Fruit fly (Drosophila melanogaster): Measurements from ENCODE around the gene CG14671.

CG14671 gene

DNA sequence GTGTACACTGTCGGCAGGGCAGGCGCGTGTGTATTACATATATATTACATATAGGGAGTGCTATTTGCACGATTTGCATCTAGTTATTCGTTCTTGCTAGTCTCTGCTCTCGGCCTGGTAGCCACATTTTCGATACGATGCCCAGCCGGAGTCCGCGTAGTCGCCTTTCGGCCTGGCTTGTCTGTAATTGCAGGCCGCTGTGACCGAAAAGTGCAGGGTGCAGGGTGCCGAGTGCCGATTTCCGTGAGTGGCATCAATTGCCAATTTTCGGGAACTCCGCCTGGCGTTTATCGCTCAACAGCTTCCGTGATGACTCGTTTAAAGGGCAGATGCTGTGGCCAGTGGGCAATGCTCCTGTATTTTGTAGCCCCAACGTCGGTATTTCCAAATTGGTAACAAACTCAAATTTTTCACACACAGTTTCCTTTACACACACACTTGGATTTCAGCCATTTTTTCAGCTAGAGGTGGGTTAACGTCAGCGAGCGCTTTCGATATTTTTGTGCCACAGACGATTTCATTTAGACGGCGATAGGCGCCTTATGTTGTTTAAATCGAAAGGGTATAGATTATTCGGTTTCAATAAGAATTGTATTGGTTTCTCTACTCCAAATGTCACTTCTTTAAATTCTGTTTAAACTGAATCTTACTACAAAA is 23.4 kb upstream of the CG14671 start, which contains the start of gene CG2926 (continued):
- peak; percentile 84 for TF ChIP-seq HLH4C (GFP tag; IDR thresholded peaks at IDR 0.05; ENCODE audit: partially characterized antibody)
- no peak for TF ChIP-seq oc (tag; optimal IDR thresholded peaks at IDR 0.05)
- peak; percentile 55; the same call in 1 of the 2 replicates for TF ChIP-seq sob (GFP tag; IDR thresholded peaks at IDR 0.05)
- TF ChIP-seq abd-A (tag; optimal IDR thresholded peaks at IDR 0.05), result no peak
- no peak for TF ChIP-seq sd (tag; optimal IDR thresholded peaks at IDR 0.05)
- TF ChIP-seq CG10959 (GFP tag; IDR thresholded peaks at IDR 0.05), result no peak
- TF ChIP-seq CG6272 (GFP tag; IDR thresholded peaks at IDR 0.05), result peak; percentile 62
- no peak for TF ChIP-seq CG8478 (optimal IDR thresholded peaks at IDR 0.05)
- no peak for TF ChIP-seq CG10565 (GFP tag; optimal IDR thresholded peaks at IDR 0.05)
- no peak for TF ChIP-seq sens (GFP tag)
- TF ChIP-seq lilli (GFP tag; optimal IDR thresholded peaks at IDR 0.05), result peak; percentile 69
- no peak for TF ChIP-seq CG8388 (GFP tag; optimal IDR thresholded peaks at IDR 0.05)
- TF ChIP-seq kah (GFP tag; optimal IDR thresholded peaks at IDR 0.05), result no peak
- no peak for TF ChIP-seq CG10462 (GFP tag; optimal IDR thresholded peaks at IDR 0.05)
- TF ChIP-seq grn (GFP tag; optimal IDR thresholded peaks at IDR 0.05), result no peak
- no peak for TF ChIP-seq z (GFP tag; IDR thresholded peaks at IDR 0.05)
- TF ChIP-seq sisA (GFP tag; IDR thresholded peaks at IDR 0.05), result no peak
- peak; percentile 40 for TF ChIP-seq CG9437 (GFP tag; optimal IDR thresholded peaks at IDR 0.05)
- no peak for TF ChIP-seq CG1603 (tag; optimal IDR thresholded peaks at IDR 0.05)
- no peak for TF ChIP-seq mirr (GFP tag; optimal IDR thresholded peaks at IDR 0.05)
- no peak for TF ChIP-seq yki (optimal IDR thresholded peaks at IDR 0.05)
- no peak for TF ChIP-seq Hr78 (GFP tag; optimal IDR thresholded peaks at IDR 0.05)
- no peak for TF ChIP-seq Nf-YC (tag; optimal IDR thresholded peaks at IDR 0.05)
- TF ChIP-seq CG5953 (GFP tag; IDR thresholded peaks at IDR 0.05), result no peak
- no peak for TF ChIP-seq GATAe (GFP tag; conservative IDR thresholded peaks at IDR 0.05)
- no peak for TF ChIP-seq CG13296 (GFP tag; optimal IDR thresholded peaks at IDR 0.05)
- TF ChIP-seq pho (GFP tag; optimal IDR thresholded peaks at IDR 0.05), result peak; percentile 60
- no peak for TF ChIP-seq nerfin-1 (tag; optimal IDR thresholded peaks at IDR 0.05)
- no peak for TF ChIP-seq jumu (GFP tag; optimal IDR thresholded peaks at IDR 0.05)
- TF ChIP-seq Dfd (GFP tag; optimal IDR thresholded peaks at IDR 0.05), result no peak
- TF ChIP-seq grau (tag; optimal IDR thresholded peaks at IDR 0.05), result no peak
- TF ChIP-seq fu2 (GFP tag; optimal IDR thresholded peaks at IDR 0.05), result peak; percentile 40
- TF ChIP-seq pb (GFP tag; optimal IDR thresholded peaks at IDR 0.05), result no peak
- no peak for TF ChIP-seq Awh (GFP tag; IDR thresholded peaks at IDR 0.05)
- TF ChIP-seq zfh1 (GFP tag; IDR thresholded peaks at IDR 0.05), result no peak
- peak; percentile 44 for TF ChIP-seq zfh2 (GFP tag; optimal IDR thresholded peaks at IDR 0.05)
- TF ChIP-seq pita (GFP tag; optimal IDR thresholded peaks at IDR 0.05), result no peak
- TF ChIP-seq tgo (GFP tag; IDR thresholded peaks at IDR 0.05), result no peak; the same call in 2 of the 3 replicates
- TF ChIP-seq Antp (GFP tag; optimal IDR thresholded peaks at IDR 0.05), result peak; percentile 16
- TF ChIP-seq NC2α (GFP tag; optimal IDR thresholded peaks at IDR 0.05), result no peak
- peak; percentile 81 for TF ChIP-seq vnd (GFP tag; IDR thresholded peaks at IDR 0.05; ENCODE audit: partially characterized antibody)
- TF ChIP-seq peb (GFP tag; IDR thresholded peaks at IDR 0.05), result no peak
- TF ChIP-seq vvl (GFP tag; IDR thresholded peaks at IDR 0.05), result peak; percentile 51
- TF ChIP-seq twi (tag; optimal IDR thresholded peaks at IDR 0.05), result no peak
- TF ChIP-seq gce (GFP tag; IDR thresholded peaks at IDR 0.05), result no peak
- TF ChIP-seq CG34376 (GFP tag; optimal IDR thresholded peaks at IDR 0.05), result peak; percentile 15
- TF ChIP-seq maf-S (GFP tag; optimal IDR thresholded peaks at IDR 0.05), result peak; percentile 20
- no peak for TF ChIP-seq wor (GFP tag; IDR thresholded peaks at IDR 0.05)
- TF ChIP-seq bigmax (GFP tag; optimal IDR thresholded peaks at IDR 0.05), result no peak
- peak; percentile 31 for TF ChIP-seq CG3163 (GFP tag; optimal IDR thresholded peaks at IDR 0.05)
- no peak for TF ChIP-seq CG17361 (GFP tag; IDR thresholded peaks at IDR 0.05)
- no peak for TF ChIP-seq MTF-1 (GFP tag; optimal IDR thresholded peaks at IDR 0.05; ENCODE audit: borderline replicate concordance)
